Worm (Caenorhabditis elegans) whole organism, L1 larva: ENCODE results near the gene Y69H2.7.
A peak's percentile ranks its signal among the peaks of the same experiment; 100 is the strongest.

Source experiments
- lin-13 ChIP-seq: fragments of 150-350 bp; optimal IDR thresholded peaks from 2 replicates; lab custom pipeline; 2014; ENCODE audit warnings: missing biosample characterization, missing genetic modification reagents, missing genetic modification characterization
- lin-39 ChIP-seq: fragments of 150-350 bp; optimal IDR thresholded peaks from 2 replicates; lab custom pipeline; 2014; ENCODE audit warnings: missing biosample characterization, missing genetic modification reagents, missing genetic modification characterization
- nhr-237 ChIP-seq: fragments of 150-350 bp; optimal IDR thresholded peaks from 2 replicates; lab custom pipeline; 2014; ENCODE audit warnings: missing biosample characterization, missing genetic modification characterization
- nhr-76 ChIP-seq: sonication (generic microtip); optimal IDR thresholded peaks from 2 replicates; lab custom pipeline; 2017; ENCODE audit warnings: missing biosample characterization, missing genetic modification characterization

- TF ChIP-seq nhr-237 (tag; lab: Kevin White, UChicago) (peak; percentile 80), lin-39 (peak; percentile 30), lin-13 (peak; percentile 57), nhr-76 (no peak)
Measured at ce11 chrV:18723604-18724003, 33.8 kb downstream of the Y69H2.7 start.
